Fruit fly (Drosophila melanogaster): ENCODE results near the gene CG9004.

The CG9004 gene

DNA sequence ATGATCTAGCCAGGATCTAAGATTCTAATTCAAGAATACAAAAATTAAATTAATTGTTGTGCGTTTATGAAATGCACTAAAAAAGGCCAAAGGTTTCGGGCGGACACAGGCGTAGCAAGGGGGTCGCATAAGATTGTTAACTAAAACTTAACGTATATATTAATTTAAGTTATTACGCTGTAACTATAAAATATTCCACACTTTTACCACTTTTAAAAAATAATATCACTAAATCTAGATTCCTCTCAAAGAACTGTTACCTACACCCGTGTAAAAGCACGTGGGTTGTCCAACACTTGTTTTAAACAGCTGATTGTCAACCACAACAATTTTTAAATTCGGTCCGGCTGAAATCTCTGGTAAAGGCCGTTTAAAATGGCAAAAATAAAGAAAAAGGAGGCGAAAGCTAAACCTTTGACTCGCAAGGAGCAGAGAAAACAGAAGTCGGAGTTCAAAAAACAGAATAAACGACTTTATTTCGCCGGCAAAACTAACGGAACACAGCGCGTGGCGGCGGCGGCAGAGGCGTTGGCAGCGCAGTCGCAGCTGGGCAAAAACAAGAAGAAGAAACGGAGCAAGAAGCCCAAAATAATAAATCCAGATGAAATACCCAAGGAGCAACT lies at the start of gene CG9004, which contains the start of gene mRpL23:
Gene CG9004, plus strand, starts transcription at position 308 of the 623 bp plus-strand sequence.
Gene mRpL23, minus strand, starts transcription at position 284 of the 623 bp plus-strand sequence.
- TF ChIP-seq CG1233 (GFP tag; optimal IDR thresholded peaks at IDR 0.05) (peak; percentile 99), wek (GFP tag; optimal IDR thresholded peaks at IDR 0.05) (peak; percentile 91), grau (tag; optimal IDR thresholded peaks at IDR 0.05) (peak; percentile 98), CG14710 (tag; optimal IDR thresholded peaks at IDR 0.05) (peak; percentile 99), Dll (GFP tag; IDR thresholded peaks at IDR 0.05; ENCODE audit: partially characterized antibody) (0 out of 4 replicates have a peak, but pooled peaks have one; percentile 53), dysf (GFP tag; IDR thresholded peaks at IDR 0.05) (peak; percentile 100), CG11456 (GFP tag; IDR thresholded peaks at IDR 0.05) (peak; percentile 100), CG2889 (GFP tag; IDR thresholded peaks at IDR 0.05) (peak; percentile 100), Sox102F (GFP tag; optimal IDR thresholded peaks at IDR 0.05) (peak; percentile 100), gt (GFP tag; IDR thresholded peaks at IDR 0.05) (peak; percentile 99), NfI (GFP tag; optimal IDR thresholded peaks at IDR 0.05) (peak; percentile 99), CG11093 (GFP tag; IDR thresholded peaks at IDR 0.05) (peak; percentile 99), Nf-YA (GFP tag; IDR thresholded peaks at IDR 0.05) (peak; percentile 98), CG17829 (tag; optimal IDR thresholded peaks at IDR 0.05) (peak; percentile 99), bigmax (GFP tag; optimal IDR thresholded peaks at IDR 0.05) (peak; percentile 66), Fer2 (tag; optimal IDR thresholded peaks at IDR 0.05) (peak; percentile 99), gce (GFP tag; IDR thresholded peaks at IDR 0.05) (peak; percentile 99), CG15479 (GFP tag; optimal IDR thresholded peaks at IDR 0.05) (peak; percentile 70), CG6654 (GFP tag; optimal IDR thresholded peaks at IDR 0.05) (peak; percentile 93), Ptx1 (GFP tag; IDR thresholded peaks at IDR 0.05) (peak; percentile 100), Med (GFP tag) (peak; percentile 100), Hr3 (GFP tag; optimal IDR thresholded peaks at IDR 0.05) (peak; percentile 99), Ssrp (tag; optimal IDR thresholded peaks at IDR 0.05) (peak; percentile 99), CG17912 (GFP tag; optimal IDR thresholded peaks at IDR 0.05) (peak; percentile 96), CG7928 (GFP tag; optimal IDR thresholded peaks at IDR 0.05) (peak; percentile 82), ase (GFP tag; IDR thresholded peaks at IDR 0.05) (peak; percentile 100), nmo (GFP tag; optimal IDR thresholded peaks at IDR 0.05) (peak; percentile 100), CG10274 (GFP tag; optimal IDR thresholded peaks at IDR 0.05) (peak; percentile 91), tna (GFP tag; IDR thresholded peaks at IDR 0.05; ENCODE audit: partially characterized antibody) (no peak), seq (GFP tag; IDR thresholded peaks at IDR 0.05) (peak; percentile 99), Hr39 (optimal IDR thresholded peaks at IDR 0.05) (no peak), lov (optimal IDR thresholded peaks at IDR 0.05) (no peak), lov (GFP tag; IDR thresholded peaks at IDR 0.05) (peak; percentile 99), CG11504 (tag; optimal IDR thresholded peaks at IDR 0.05) (peak; percentile 98), btn (GFP tag; optimal IDR thresholded peaks at IDR 0.05) (peak; percentile 96), dimm (GFP tag; IDR thresholded peaks at IDR 0.05) (peak; percentile 99), mam (GFP tag; optimal IDR thresholded peaks at IDR 0.05) (peak; percentile 99), CG3838 (GFP tag; optimal IDR thresholded peaks at IDR 0.05) (peak; percentile 98), Nf-YB (GFP tag; optimal IDR thresholded peaks at IDR 0.05) (peak; percentile 87), prd (optimal IDR thresholded peaks at IDR 0.05) (no peak), prd (GFP tag; IDR thresholded peaks at IDR 0.05) (peak; percentile 100), esg (GFP tag; conservative IDR thresholded peaks at IDR 0.05) (peak; percentile 100), Dip2 (GFP tag; IDR thresholded peaks at IDR 0.05) (peak; percentile 80), CG13424 (tag; optimal IDR thresholded peaks at IDR 0.05) (peak; percentile 99), ara (GFP tag; IDR thresholded peaks at IDR 0.05) (peak; percentile 100), CG15269 (tag; optimal IDR thresholded peaks at IDR 0.05) (peak; percentile 99), NC2β (GFP tag; optimal IDR thresholded peaks at IDR 0.05) (peak; percentile 98), zfh2 (GFP tag; optimal IDR thresholded peaks at IDR 0.05) (peak; percentile 99), CG7987 (GFP tag; optimal IDR thresholded peaks at IDR 0.05) (peak; percentile 96), Eip74EF (GFP tag; optimal IDR thresholded peaks at IDR 0.05) (peak in 1 of 2 experiments; percentile 96)
